Worm (Caenorhabditis elegans): Measurements from ENCODE around the gene F42E8.1.

F42E8.1 gene

ce11 chrV:13043195-13043762, 18.7 kb upstream of the F42E8.1 start, which contains the start of gene lap-2 (continued):
- TF ChIP-seq F10B5.3 (tag; optimal IDR thresholded peaks at IDR 0.05), result no peak
- TF ChIP-seq gei-8 (GFP tag; optimal IDR thresholded peaks at IDR 0.05), result no peak
- TF ChIP-seq dmd-8 (GFP tag; IDR thresholded peaks at IDR 0.05), result no peak
- no peak for TF ChIP-seq ztf-11 (tag; optimal IDR thresholded peaks at IDR 0.05)
- no peak for TF ChIP-seq fkh-10 (GFP tag; optimal IDR thresholded peaks at IDR 0.05)
- no peak for TF ChIP-seq spr-3 (GFP tag; optimal IDR thresholded peaks at IDR 0.05)
- TF ChIP-seq rbr-2 (tag; optimal IDR thresholded peaks at IDR 0.05), result no peak
- TF ChIP-seq R02D3.7 (tag; optimal IDR thresholded peaks at IDR 0.05), result no peak
- TF ChIP-seq Y5F2A.4 (GFP tag; optimal IDR thresholded peaks at IDR 0.05), result no peak
- peak; percentile 23 for TF ChIP-seq nhr-6 (tag; optimal IDR thresholded peaks at IDR 0.05)
- no peak for TF ChIP-seq T20F7.1 (GFP tag; optimal IDR thresholded peaks at IDR 0.05)
- TF ChIP-seq nhr-10 (tag; optimal IDR thresholded peaks at IDR 0.05), result no peak
- no peak for TF ChIP-seq D1046.2 (GFP tag; IDR thresholded peaks at IDR 0.05)
- peak in 1 of 2 experiments; percentile 32 for TF ChIP-seq hif-1 (tag; optimal IDR thresholded peaks at IDR 0.05)
- TF ChIP-seq nhr-28 (tag; optimal IDR thresholded peaks at IDR 0.05), result peak; percentile 68
- TF ChIP-seq duxl-1 (tag; optimal IDR thresholded peaks at IDR 0.05; ENCODE audit: poor library complexity), result no peak
- no peak for TF ChIP-seq madf-9 (GFP tag; conservative IDR thresholded peaks at IDR 0.05)
- TF ChIP-seq ctbp-1 (GFP tag; IDR thresholded peaks at IDR 0.05), result no peak
- no peak for TF ChIP-seq mep-1 (tag; optimal IDR thresholded peaks at IDR 0.05)
- TF ChIP-seq zip-2 (tag; optimal IDR thresholded peaks at IDR 0.05), result no peak
- TF ChIP-seq lin-15B (tag; optimal IDR thresholded peaks at IDR 0.05), result no peak
- TF ChIP-seq Y75B8A.6 (GFP tag; IDR thresholded peaks at IDR 0.05), result no peak
- no peak for TF ChIP-seq nhr-11 (tag; optimal IDR thresholded peaks at IDR 0.05)
- no peak for TF ChIP-seq snpc-1.2 (GFP tag; IDR thresholded peaks at IDR 0.05)
- TF ChIP-seq Y105C5A.15 (GFP tag; IDR thresholded peaks at IDR 0.05), result no peak
- TF ChIP-seq daf-12 (tag; optimal IDR thresholded peaks at IDR 0.05), result no peak
- TF ChIP-seq pqm-1 (tag; optimal IDR thresholded peaks at IDR 0.05), result peak; percentile 63
- no peak for TF ChIP-seq madf-5 (GFP tag; IDR thresholded peaks at IDR 0.05)
- TF ChIP-seq ceh-62 (tag; optimal IDR thresholded peaks at IDR 0.05), result no peak
- no peak for TF ChIP-seq lin-29 (GFP tag; IDR thresholded peaks at IDR 0.05)
- no peak for TF ChIP-seq ceh-82 (tag; optimal IDR thresholded peaks at IDR 0.05)
- TF ChIP-seq daf-19 (GFP tag; conservative IDR thresholded peaks at IDR 0.05), result no peak
- TF ChIP-seq F44E2.7 (GFP tag; IDR thresholded peaks at IDR 0.05), result no peak
- TF ChIP-seq daf-8 (GFP tag; IDR thresholded peaks at IDR 0.05), result no peak
- peak; percentile 18 for TF ChIP-seq mes-2 (tag; optimal IDR thresholded peaks at IDR 0.05; ENCODE audit: poor library complexity, severe bottlenecking)
- TF ChIP-seq nhr-25 (tag; optimal IDR thresholded peaks at IDR 0.05; ENCODE audit: borderline replicate concordance, insufficient read depth), result no peak
- TF ChIP-seq zip-11 (GFP tag; IDR thresholded peaks at IDR 0.05), result no peak
- TF ChIP-seq mxl-2 (GFP tag; conservative IDR thresholded peaks at IDR 0.05), result no peak
- TF ChIP-seq ces-1 (GFP tag; optimal IDR thresholded peaks at IDR 0.05), result no peak
- peak; percentile 96 for TF ChIP-seq tra-1 (GFP tag; IDR thresholded peaks at IDR 0.05)
- no peak for TF ChIP-seq ZK546.5 (tag; optimal IDR thresholded peaks at IDR 0.05)
- 0 out of 2 replicates have a peak, but pooled peaks have one; percentile 13 for TF ChIP-seq nhr-41 (GFP tag; IDR thresholded peaks at IDR 0.05)
- no peak for TF ChIP-seq ceh-28 (tag; optimal IDR thresholded peaks at IDR 0.05)
- peak; percentile 39 for TF ChIP-seq hlh-30 (tag; optimal IDR thresholded peaks at IDR 0.05; ENCODE audit: insufficient read depth)
- TF ChIP-seq lim-7 (GFP tag; IDR thresholded peaks at IDR 0.05), result no peak
- TF ChIP-seq ceh-44 (GFP tag; IDR thresholded peaks at IDR 0.05), result no peak
- no peak for TF ChIP-seq dpl-1 (GFP tag; optimal IDR thresholded peaks at IDR 0.05)
- no peak for TF ChIP-seq mdl-1 (tag; optimal IDR thresholded peaks at IDR 0.05)
- no peak for TF ChIP-seq ZK337.2 (GFP tag; IDR thresholded peaks at IDR 0.05)
- no peak for TF ChIP-seq zfp-2 (tag; optimal IDR thresholded peaks at IDR 0.05)

Data from whole organism, L4 larva.